Worm (Caenorhabditis elegans): ENCODE results near the gene set-21.

The set-21 gene

ce11 chrIV:4397111-4397510 is 6.5 kb downstream of the set-21 start:
- TF ChIP-seq aly-2 (tag; optimal IDR thresholded peaks at IDR 0.05) (no peak), ceh-16 (tag; optimal IDR thresholded peaks at IDR 0.05) (no peak), crh-2 (tag; optimal IDR thresholded peaks at IDR 0.05) (peak; percentile 2), nhr-10 (tag; optimal IDR thresholded peaks at IDR 0.05) (no peak), blmp-1 (tag; optimal IDR thresholded peaks at IDR 0.05; ENCODE audit: insufficient read depth) (peak; percentile 41), lin-13 (GFP tag; optimal IDR thresholded peaks at IDR 0.05) (no peak), F13H6.1 (tag; optimal IDR thresholded peaks at IDR 0.05) (no peak), nhr-237 (tag; optimal IDR thresholded peaks at IDR 0.05) (no peak), sem-4 (tag; optimal IDR thresholded peaks at IDR 0.05) (peak; percentile 19), fos-1 (tag; optimal IDR thresholded peaks at IDR 0.05) (peak; percentile 25), zag-1 (tag; optimal IDR thresholded peaks at IDR 0.05) (no peak), sma-3 (GFP tag; optimal IDR thresholded peaks at IDR 0.05) (peak; percentile 1)

ce11 chrIV:4397586-4397985 is 6.9 kb downstream of the set-21 start:
- TF ChIP-seq ztf-1 (GFP tag; conservative IDR thresholded peaks at IDR 0.05) (no peak), nhr-21 (tag; optimal IDR thresholded peaks at IDR 0.05) (no peak), peb-1 (tag; optimal IDR thresholded peaks at IDR 0.05) (no peak), F13H6.1 (tag; optimal IDR thresholded peaks at IDR 0.05) (no peak), mab-5 (tag; optimal IDR thresholded peaks at IDR 0.05) (no peak), ZK546.5 (tag; optimal IDR thresholded peaks at IDR 0.05) (no peak)

- TF ChIP-seq gmeb-1 (tag; optimal IDR thresholded peaks at IDR 0.05), result no peak
- peak; percentile 16 for TF ChIP-seq unc-55 (GFP tag; optimal IDR thresholded peaks at IDR 0.05)
- peak; percentile 45 for TF ChIP-seq nhr-21 (tag; optimal IDR thresholded peaks at IDR 0.05)
- TF ChIP-seq nhr-6 (tag; optimal IDR thresholded peaks at IDR 0.05), result no peak
- TF ChIP-seq sma-3 (GFP tag; optimal IDR thresholded peaks at IDR 0.05), result no peak
- peak; percentile 53 for TF ChIP-seq nhr-25 (tag; optimal IDR thresholded peaks at IDR 0.05)
- TF ChIP-seq F13H6.1 (tag; optimal IDR thresholded peaks at IDR 0.05), result peak; percentile 51
- TF ChIP-seq mab-5 (tag; optimal IDR thresholded peaks at IDR 0.05), result no peak
- peak; percentile 26 for TF ChIP-seq sma-9 (GFP tag; optimal IDR thresholded peaks at IDR 0.05)
- TF ChIP-seq sma-9 (tag; optimal IDR thresholded peaks at IDR 0.05), result no peak
- peak; percentile 12 for TF ChIP-seq Y55F3AM.14 (GFP tag; optimal IDR thresholded peaks at IDR 0.05)
- TF ChIP-seq ceh-82 (tag; optimal IDR thresholded peaks at IDR 0.05), result no peak
- no peak for TF ChIP-seq elt-1 (tag; optimal IDR thresholded peaks at IDR 0.05)
- TF ChIP-seq nhr-23 (tag; optimal IDR thresholded peaks at IDR 0.05), result no peak
- TF ChIP-seq lin-11 (tag; optimal IDR thresholded peaks at IDR 0.05), result no peak
- TF ChIP-seq blmp-1 (tag; optimal IDR thresholded peaks at IDR 0.05; ENCODE audit: insufficient read depth), result peak; percentile 38
- TF ChIP-seq lin-13 (GFP tag; optimal IDR thresholded peaks at IDR 0.05), result no peak
- peak; percentile 2 for TF ChIP-seq nhr-129 (tag; optimal IDR thresholded peaks at IDR 0.05)
- TF ChIP-seq zag-1 (tag; optimal IDR thresholded peaks at IDR 0.05), result no peak
- TF ChIP-seq ztf-11 (tag; optimal IDR thresholded peaks at IDR 0.05), result no peak
- TF ChIP-seq snpc-4 (tag; optimal IDR thresholded peaks at IDR 0.05), result no peak
- TF ChIP-seq egl-27 (tag; optimal IDR thresholded peaks at IDR 0.05), result no peak
- TF ChIP-seq elt-3 (tag; optimal IDR thresholded peaks at IDR 0.05), result no peak
- TF ChIP-seq unc-39 (tag; optimal IDR thresholded peaks at IDR 0.05), result no peak
- TF ChIP-seq lsy-2 (tag; optimal IDR thresholded peaks at IDR 0.05), result no peak
- no peak for TF ChIP-seq dmd-4 (tag; optimal IDR thresholded peaks at IDR 0.05)
- TF ChIP-seq mdl-1 (tag; optimal IDR thresholded peaks at IDR 0.05), result peak in 1 of 2 experiments; percentile 8
- TF ChIP-seq lin-39 (tag; optimal IDR thresholded peaks at IDR 0.05), result no peak
- no peak for TF ChIP-seq ztf-4 (tag; optimal IDR thresholded peaks at IDR 0.05)
Observed at ce11 chrIV:4398420-4398819, 7.8 kb downstream of the set-21 start.

- TF ChIP-seq unc-55 (GFP tag; optimal IDR thresholded peaks at IDR 0.05) (no peak), mab-5 (tag; optimal IDR thresholded peaks at IDR 0.05) (no peak), ceh-16 (tag; optimal IDR thresholded peaks at IDR 0.05) (no peak), blmp-1 (tag; optimal IDR thresholded peaks at IDR 0.05; ENCODE audit: insufficient read depth) (no peak), F13H6.1 (tag; optimal IDR thresholded peaks at IDR 0.05) (no peak), nhr-11 (tag; optimal IDR thresholded peaks at IDR 0.05) (no peak), lin-39 (tag; optimal IDR thresholded peaks at IDR 0.05) (no peak), lin-13 (GFP tag; optimal IDR thresholded peaks at IDR 0.05) (no peak), nhr-129 (tag; optimal IDR thresholded peaks at IDR 0.05) (no peak)
Observed at ce11 chrIV:4398890-4399289, 8.2 kb downstream of the set-21 start.
